Worm (Caenorhabditis elegans) whole organism, L2 larva: Measurements from ENCODE around the gene cnnm-2.

Experiments
- nhr-77 ChIP-seq: fragments of 150-350 bp; optimal IDR thresholded peaks from 2 replicates; lab custom pipeline; 2014; ENCODE audit warnings: missing biosample characterization, missing genetic modification characterization
- unc-62 ChIP-seq: fragments of 150-350 bp; optimal IDR thresholded peaks from 2 replicates; lab custom pipeline; 2014; ENCODE audit warnings: missing biosample characterization, missing genetic modification reagents, missing genetic modification characterization

ce11 chrX:8762927-8763326 lies 49.0 kb upstream of the cnnm-2 start:
- TF ChIP-seq unc-62 (GFP tag; lab: Kevin White, UChicago) (no peak), nhr-77 (tag; lab: Kevin White, UChicago) (no peak)
